Worm (Caenorhabditis elegans): ENCODE data around the gene hsp-12.2.

- TF ChIP-seq nhr-76 (tag; optimal IDR thresholded peaks at IDR 0.05): no peak
- TF ChIP-seq unc-39 (tag; optimal IDR thresholded peaks at IDR 0.05): no peak
- TF ChIP-seq ztf-4 (tag; optimal IDR thresholded peaks at IDR 0.05): no peak
- no peak for TF ChIP-seq ZK546.5 (tag; optimal IDR thresholded peaks at IDR 0.05)
- TF ChIP-seq unc-62 (GFP tag; optimal IDR thresholded peaks at IDR 0.05): no peak
- TF ChIP-seq fkh-2 (tag; optimal IDR thresholded peaks at IDR 0.05): no peak
- no peak for TF ChIP-seq nhr-11 (tag; optimal IDR thresholded peaks at IDR 0.05)
- TF ChIP-seq pqm-1 (tag; optimal IDR thresholded peaks at IDR 0.05): no peak
- no peak for TF ChIP-seq fos-1 (tag; optimal IDR thresholded peaks at IDR 0.05)
- TF ChIP-seq nhr-12 (tag; optimal IDR thresholded peaks at IDR 0.05): no peak
- no peak for TF ChIP-seq lin-15B (tag; optimal IDR thresholded peaks at IDR 0.05)
Observed at ce11 chrIII:8105771-8106170, 32.1 kb upstream of the hsp-12.2 start.

Data from whole organism, L3 larva.